Worm (Caenorhabditis elegans) whole organism, early embryonic: ENCODE measurements around the gene C49C3.8.

ENCODE experiments used
- B0310.2 ChIP-seq: sonication (generic microtip); optimal IDR thresholded peaks from 2 replicates; lab custom pipeline; 2016; ENCODE audit warnings: mild to moderate bottlenecking, missing genetic modification characterization, missing compliant biosample characterization
- F13C5.2 ChIP-seq: sonication (generic microtip); optimal IDR thresholded peaks from 2 replicates; lab custom pipeline; 2017; ENCODE audit warnings: mild to moderate bottlenecking, missing genetic modification characterization, inconsistent platforms, missing compliant biosample characterization
- aly-1 ChIP-seq: sonication (generic microtip); optimal IDR thresholded peaks from 2 replicates; lab custom pipeline; 2016; ENCODE audit warnings: missing genetic modification characterization, missing compliant biosample characterization
- ama-1 ChIP-seq: fragments of 150-350 bp; optimal IDR thresholded peaks from 2 replicates; lab custom pipeline; 2014
- ceh-13 ChIP-seq: fragments of 200-800 bp; sonication (Bioruptor generic); optimal IDR thresholded peaks from 2 replicates; lab custom pipeline; 2018; ENCODE audit warnings: mild to moderate bottlenecking, missing genetic modification characterization, missing compliant biosample characterization
- ceh-36 ChIP-seq: sonication (generic microtip); optimal IDR thresholded peaks from 2 replicates; lab custom pipeline; 2016; ENCODE audit warnings: missing genetic modification characterization, inconsistent platforms, missing compliant biosample characterization
- ets-7 ChIP-seq: sonication (generic microtip); optimal IDR thresholded peaks from 2 replicates; lab custom pipeline; 2016; ENCODE audit warnings: missing genotype, missing genetic modification characterization, missing compliant biosample characterization
- flt-1 ChIP-seq: fragments of 200-800 bp; sonication (Bioruptor generic); IDR thresholded peaks from 2 replicates; pipeline ENCODE4 v1.3.6; 2022; ENCODE audit warnings: missing genetic modification characterization, missing compliant biosample characterization
- hmbx-1 ChIP-seq: sonication (generic microtip); optimal IDR thresholded peaks from 2 replicates; lab custom pipeline; 2016; ENCODE audit warnings: mild to moderate bottlenecking, missing genetic modification characterization, missing compliant biosample characterization
- hmg-4 ChIP-seq: fragments of 200-800 bp; sonication (Bioruptor generic); optimal IDR thresholded peaks from 2 replicates; lab custom pipeline; 2018; ENCODE audit warnings: mild to moderate bottlenecking, missing genetic modification characterization, missing compliant biosample characterization
- hnd-1 ChIP-seq: sonication (generic microtip); optimal IDR thresholded peaks from 2 replicates; lab custom pipeline; 2016; ENCODE audit warnings: missing genetic modification characterization, missing compliant biosample characterization
- pes-1 ChIP-seq: fragments of 200-800 bp; sonication (Bioruptor generic); IDR thresholded peaks from 2 replicates; pipeline ENCODE4 v1.3.6; 2022; ENCODE audit warnings: missing genetic modification reagents, missing genetic modification characterization, missing compliant biosample characterization
- scrt-1 ChIP-seq: fragments of 200-800 bp; sonication (Bioruptor generic); IDR thresholded peaks from 2 replicates; pipeline ENCODE4 v1.3.6; 2022; ENCODE audit warnings: missing genetic modification characterization, missing compliant biosample characterization
- sea-1 ChIP-seq: fragments of 200-800 bp; sonication (Bioruptor generic); conservative IDR thresholded peaks from 2 replicates; pipeline ENCODE4 v1.3.6; 2022; ENCODE audit warnings: missing genetic modification characterization, missing compliant biosample characterization
- tbx-11 ChIP-seq: fragments of 200-800 bp; sonication (Bioruptor generic); IDR thresholded peaks from 2 replicates; pipeline ENCODE4 v1.3.6; 2022; ENCODE audit warnings: missing genetic modification characterization, missing compliant biosample characterization
- tbx-37 ChIP-seq: fragments of 200-800 bp; sonication (Bioruptor generic); conservative IDR thresholded peaks from 2 replicates; pipeline ENCODE4 v1.3.6; 2022; ENCODE audit warnings: missing genetic modification reagents, missing genetic modification characterization, missing compliant biosample characterization
- tra-4 ChIP-seq: sonication (generic microtip); optimal IDR thresholded peaks from 2 replicates; lab custom pipeline; 2017; ENCODE audit warnings: missing genetic modification characterization, missing compliant biosample characterization

C49C3.8 gene

DNA sequence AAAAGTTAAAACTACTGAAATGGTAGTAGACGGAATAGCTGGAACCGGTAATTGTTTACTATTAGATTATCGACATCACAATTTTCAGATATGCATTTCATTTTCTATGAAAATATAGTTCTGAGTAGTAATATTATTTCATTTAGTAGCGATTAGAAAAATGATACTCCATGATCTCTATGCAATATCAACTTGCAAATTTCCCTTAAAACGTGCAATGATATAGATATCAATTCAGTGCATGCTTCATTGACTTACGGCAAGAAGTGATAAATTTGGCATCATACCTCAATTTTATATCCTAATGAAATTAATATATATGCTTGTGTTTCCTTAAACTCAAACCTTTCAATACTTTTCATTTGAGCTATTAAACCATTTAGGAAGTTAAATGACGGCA is 7.7 kb downstream of the C49C3.8 start, which contains the start of gene C49C3.21:
Gene C49C3.21, plus strand, starts transcription at position 301 of the 400 bp plus-strand sequence.
- TF ChIP-seq hnd-1 (tag; lab: Kevin White, UChicago), result no peak
- no peak for TF ChIP-seq ama-1 (lab: Kevin White, UChicago)
- TF ChIP-seq sea-1, result no peak
- no peak for TF ChIP-seq ceh-13
- TF ChIP-seq ceh-36 (tag; lab: Kevin White, UChicago), result no peak
- no peak for TF ChIP-seq tbx-37 (GFP tag; lab: Robert Waterston, UW)
- TF ChIP-seq F13C5.2, result no peak
- no peak for TF ChIP-seq pes-1 (GFP tag; lab: Robert Waterston, UW)
- no peak for TF ChIP-seq flt-1 (GFP tag; lab: Robert Waterston, UW)
- no peak for TF ChIP-seq hmbx-1 (tag; lab: Kevin White, UChicago)

DNA sequence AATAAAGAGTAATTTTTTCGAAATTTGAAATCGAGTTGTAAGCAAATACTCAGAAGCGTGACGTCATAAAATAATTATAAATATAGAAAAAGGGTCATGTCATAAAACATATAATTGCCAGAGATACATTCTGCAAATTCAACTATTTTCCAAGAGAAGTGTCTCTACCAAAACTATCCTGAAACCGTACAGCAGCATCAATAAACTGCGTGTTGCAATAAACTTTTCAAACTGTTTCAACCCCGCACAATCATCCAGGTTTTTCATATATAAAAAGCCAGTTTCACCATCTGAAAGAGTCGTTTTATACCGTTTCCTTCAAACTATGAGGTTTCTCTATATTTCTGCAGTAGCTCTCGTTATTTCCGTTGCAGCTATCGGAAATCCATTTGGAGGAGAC is 8.5 kb downstream of the C49C3.8 start, which contains the start of gene C49C3.11:
Gene C49C3.11, plus strand, starts transcription at position 301 of the 400 bp plus-strand sequence.
- TF ChIP-seq sea-1 (no peak), ceh-36 (tag; lab: Kevin White, UChicago) (no peak), B0310.2 (no peak), tbx-37 (GFP tag; lab: Robert Waterston, UW) (no peak), aly-1 (tag; lab: Kevin White, UChicago) (no peak)

DNA sequence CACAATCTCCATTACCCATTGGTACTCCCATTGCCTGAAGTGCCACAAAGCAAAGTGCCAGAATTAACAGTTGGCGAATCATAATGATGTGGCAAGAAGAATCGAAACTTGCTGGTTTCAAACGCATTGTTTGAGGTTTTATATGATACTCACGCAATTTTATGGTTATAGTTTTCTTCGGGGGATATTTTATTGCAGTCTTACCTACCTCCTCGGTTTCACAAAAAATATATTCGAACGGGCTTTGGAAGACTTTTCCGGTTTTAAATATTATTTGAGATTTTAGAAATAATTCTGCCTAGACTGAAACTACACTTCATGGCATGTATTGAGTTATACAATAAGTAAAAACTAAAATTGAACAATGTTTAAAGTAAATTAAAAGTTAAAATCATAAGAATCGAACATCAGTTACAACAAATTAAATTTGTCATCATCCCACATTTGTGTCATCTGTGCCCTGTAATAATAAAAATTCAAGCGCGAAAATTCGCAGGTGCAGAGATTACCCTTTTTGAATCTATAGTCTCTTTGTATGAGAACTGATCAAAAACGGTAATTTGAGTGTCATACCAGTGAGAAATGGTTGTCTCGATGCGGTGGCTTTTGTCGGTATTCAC is 11.7 kb downstream of the C49C3.8 start, which contains the start of the genes clec-197 and clec-198:
Gene clec-197, minus strand, starts transcription at position 101 of the 620 bp plus-strand sequence.
Gene clec-198, plus strand, starts transcription at position 570 of the 620 bp plus-strand sequence.
- TF ChIP-seq sea-1, result no peak
- TF ChIP-seq ets-7, result no peak
- no peak for TF ChIP-seq hnd-1 (tag; lab: Kevin White, UChicago)
- no peak for TF ChIP-seq aly-1 (tag; lab: Kevin White, UChicago)
- no peak for TF ChIP-seq ceh-13
- no peak for TF ChIP-seq ceh-36 (tag; lab: Kevin White, UChicago)

DNA sequence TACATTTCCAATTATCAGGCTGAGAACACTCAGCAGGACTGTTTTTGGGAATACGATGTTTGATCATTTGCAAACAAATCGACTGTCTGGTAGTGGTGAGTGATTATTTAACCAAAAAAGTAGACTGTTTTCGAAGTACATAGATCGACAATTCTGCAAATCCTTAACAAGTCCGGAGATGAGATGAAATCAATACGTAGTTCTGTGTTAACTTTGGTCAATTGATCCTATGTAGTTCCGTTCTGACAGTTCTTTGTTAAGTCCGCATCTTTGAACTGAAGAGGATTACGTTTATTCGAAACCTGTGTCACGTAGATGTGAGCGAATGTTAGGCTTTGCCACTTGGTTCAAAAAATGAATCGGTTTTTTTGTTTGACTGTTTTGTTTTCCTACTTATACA is 16.6 kb downstream of the C49C3.8 start, which contains the start of gene clec-199:
Gene clec-199, plus strand, starts transcription at position 301 of the 400 bp plus-strand sequence.
- TF ChIP-seq ceh-36 (tag; lab: Kevin White, UChicago) (no peak), ama-1 (lab: Kevin White, UChicago) (no peak)

DNA sequence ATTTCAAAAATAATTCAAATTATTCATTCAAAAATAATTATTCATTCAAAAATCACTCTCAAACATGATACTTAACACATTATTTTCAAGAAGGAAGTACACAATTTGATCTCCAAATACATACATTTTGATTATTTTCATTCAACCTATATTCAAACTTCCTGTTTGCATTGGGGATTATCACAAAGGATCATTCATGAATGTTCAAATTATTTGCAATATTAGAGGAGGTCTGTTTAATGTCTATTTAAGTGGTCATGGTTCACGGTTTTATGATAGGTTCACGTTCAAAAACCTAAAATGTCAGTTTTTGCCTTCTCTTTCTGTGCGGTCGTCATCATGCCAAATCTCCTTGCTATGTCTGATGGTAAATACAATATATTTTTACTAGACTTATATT is 26.1 kb downstream of the C49C3.8 start, which contains the start of gene clec-202:
Gene clec-202, plus strand, starts transcription at position 301 of the 400 bp plus-strand sequence.
- TF ChIP-seq sea-1 (no peak), tbx-11 (GFP tag; lab: Robert Waterston, UW) (no peak), hnd-1 (tag; lab: Kevin White, UChicago) (no peak), tra-4 (no peak)

DNA sequence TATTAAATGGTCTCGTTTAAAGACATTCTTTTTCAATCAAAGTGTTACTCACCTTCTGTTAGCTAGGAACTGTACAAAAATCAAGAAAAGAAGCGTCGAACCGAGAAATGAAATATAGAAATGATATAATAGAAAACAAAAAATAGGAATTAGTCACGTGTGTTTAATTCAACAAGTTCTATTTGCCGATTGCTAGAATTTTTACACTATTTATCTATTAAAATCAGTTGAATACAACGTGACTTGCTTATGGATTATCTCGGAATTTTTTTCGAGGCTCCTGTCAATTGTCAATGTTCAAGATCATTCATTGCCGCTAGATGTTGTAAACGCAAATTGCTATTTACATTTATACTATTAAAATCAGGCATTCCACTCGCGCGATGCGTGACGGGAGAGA is 32.3 kb downstream of the C49C3.8 start, which contains the start of gene zipt-17:
Gene zipt-17, minus strand, starts transcription at position 101 of the 400 bp plus-strand sequence.
- TF ChIP-seq aly-1 (tag; lab: Kevin White, UChicago) (no peak), tbx-11 (GFP tag; lab: Robert Waterston, UW) (no peak), hnd-1 (tag; lab: Kevin White, UChicago) (no peak), ets-7 (no peak), flt-1 (GFP tag; lab: Robert Waterston, UW) (no peak), tbx-37 (GFP tag; lab: Robert Waterston, UW) (no peak), hmg-4 (GFP tag; lab: Kevin White, UChicago) (no peak), ceh-13 (no peak), B0310.2 (no peak), pes-1 (GFP tag; lab: Robert Waterston, UW) (no peak), F13C5.2 (no peak), hmbx-1 (tag; lab: Kevin White, UChicago) (no peak), tra-4 (no peak), sea-1 (no peak), scrt-1 (GFP tag; lab: Robert Waterston, UW) (no peak), ceh-36 (tag; lab: Kevin White, UChicago) (no peak), ama-1 (lab: Kevin White, UChicago) (no peak)

DNA sequence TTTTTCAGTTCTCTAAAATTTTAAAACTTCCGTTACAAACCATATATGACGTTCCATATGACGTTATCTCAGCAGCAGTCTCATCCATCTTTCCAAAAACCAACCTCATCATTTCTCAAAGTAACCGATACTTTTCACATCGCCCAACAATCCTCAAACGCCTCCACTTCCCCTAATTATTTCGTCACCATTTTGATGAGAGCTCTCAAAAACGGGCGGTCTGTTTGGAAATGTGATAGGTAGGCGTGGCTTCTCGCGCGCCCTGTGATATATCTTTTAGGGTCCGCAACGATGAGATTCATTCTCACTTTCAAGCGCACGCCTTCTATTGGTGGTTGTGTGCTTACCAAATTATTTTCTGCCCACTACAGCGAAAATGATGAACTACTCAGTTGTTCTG is 33.3 kb downstream of the C49C3.8 start, which contains the start of gene trh-1:
Gene trh-1, plus strand, starts transcription at position 301 of the 400 bp plus-strand sequence.
- TF ChIP-seq sea-1 (no peak), tra-4 (no peak), F13C5.2 (no peak), ets-7 (no peak), ceh-36 (tag; lab: Kevin White, UChicago) (no peak), tbx-37 (GFP tag; lab: Robert Waterston, UW) (no peak), tbx-11 (GFP tag; lab: Robert Waterston, UW) (no peak), flt-1 (GFP tag; lab: Robert Waterston, UW) (no peak), ceh-13 (no peak), pes-1 (GFP tag; lab: Robert Waterston, UW) (no peak), hmg-4 (GFP tag; lab: Kevin White, UChicago) (no peak), hnd-1 (tag; lab: Kevin White, UChicago) (no peak), B0310.2 (no peak)

DNA sequence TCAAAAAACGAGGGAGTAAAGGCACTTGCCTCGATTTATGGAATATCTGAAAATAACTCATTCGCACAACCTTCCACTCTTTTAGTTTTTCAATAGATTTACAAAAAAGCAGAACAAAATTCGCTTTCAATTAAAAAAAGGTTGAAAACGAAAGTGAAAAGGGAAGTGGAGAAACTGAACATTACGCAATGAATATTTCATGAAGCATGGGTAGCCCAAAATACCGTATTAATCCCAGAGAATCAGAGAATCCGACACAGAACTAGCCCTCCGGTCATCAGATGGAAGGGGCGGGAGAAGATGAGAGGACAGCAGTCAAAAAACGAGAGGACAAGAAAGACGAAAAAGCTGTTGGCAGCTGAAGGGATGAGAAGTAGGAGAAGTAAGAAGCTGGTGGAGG is 36.5 kb downstream of the C49C3.8 start, which contains the start of gene C30H6.5:
Gene C30H6.5, plus strand, starts transcription at position 301 of the 400 bp plus-strand sequence.
- no peak for TF ChIP-seq F13C5.2
- no peak for TF ChIP-seq aly-1 (tag; lab: Kevin White, UChicago)
- no peak for TF ChIP-seq hmbx-1 (tag; lab: Kevin White, UChicago)
- no peak for TF ChIP-seq scrt-1 (GFP tag; lab: Robert Waterston, UW)
- no peak for TF ChIP-seq hmg-4 (GFP tag; lab: Kevin White, UChicago)
- no peak for TF ChIP-seq hnd-1 (tag; lab: Kevin White, UChicago)
- no peak for TF ChIP-seq pes-1 (GFP tag; lab: Robert Waterston, UW)
- no peak for TF ChIP-seq ceh-13
- no peak for TF ChIP-seq ceh-36 (tag; lab: Kevin White, UChicago)
- no peak for TF ChIP-seq tra-4
